Fruit fly (Drosophila melanogaster): ENCODE measurements around the gene CHKov1.

- TF ChIP-seq N (GFP tag; optimal IDR thresholded peaks at IDR 0.05): no peak
- no peak for TF ChIP-seq Sp1 (GFP tag; optimal IDR thresholded peaks at IDR 0.05)
- no peak for TF ChIP-seq fru (GFP tag; optimal IDR thresholded peaks at IDR 0.05)
- TF ChIP-seq usp (GFP tag; optimal IDR thresholded peaks at IDR 0.05): no peak
- no peak for TF ChIP-seq psq (GFP tag; optimal IDR thresholded peaks at IDR 0.05)
- TF ChIP-seq Rel (GFP tag; optimal IDR thresholded peaks at IDR 0.05): no peak
- no peak for TF ChIP-seq Rel (tag; optimal IDR thresholded peaks at IDR 0.05)
- no peak for TF ChIP-seq Abd-B (GFP tag; optimal IDR thresholded peaks at IDR 0.05)
- no peak for TF ChIP-seq GATAd (GFP tag; optimal IDR thresholded peaks at IDR 0.05)
- TF ChIP-seq Myc (optimal IDR thresholded peaks at IDR 0.05): no peak
- TF ChIP-seq Hnf4 (GFP tag; optimal IDR thresholded peaks at IDR 0.05): no peak
These were observed 8.9 kb downstream of the CHKov1 start, which contains the start of gene CG10560 for dm6 chr3R:25320051-25320705.
